Worm (Caenorhabditis elegans) whole organism, L3 larva: ENCODE measurements around the gene C07A4.2.

Source experiments
- ceh-16 ChIP-seq: sonication (generic microtip); optimal IDR thresholded peaks from 2 replicates; lab custom pipeline; 2017; ENCODE audit warnings: missing biosample characterization, missing genetic modification characterization
- ceh-28 ChIP-seq: fragments of 150-350 bp; optimal IDR thresholded peaks from 2 replicates; lab custom pipeline; 2014; ENCODE audit warnings: missing biosample characterization, missing genetic modification reagents, missing genetic modification characterization
- fos-1 ChIP-seq: fragments of 150-350 bp; optimal IDR thresholded peaks from 2 replicates; lab custom pipeline; 2014; ENCODE audit warnings: missing biosample characterization, missing genetic modification characterization
- mdl-1 ChIP-seq: fragments of 150-350 bp; optimal IDR thresholded peaks from 2 replicates; lab custom pipeline; 2014; ENCODE audit warnings: missing biosample characterization, missing genetic modification characterization
- nhr-11 ChIP-seq: fragments of 150-350 bp; optimal IDR thresholded peaks from 2 replicates; lab custom pipeline; 2014; ENCODE audit warnings: missing biosample characterization, missing genetic modification characterization
- nhr-237 ChIP-seq: fragments of 150-350 bp; optimal IDR thresholded peaks from 2 replicates; lab custom pipeline; 2014; ENCODE audit warnings: missing biosample characterization, missing genetic modification characterization
- nhr-28 ChIP-seq: fragments of 150-350 bp; optimal IDR thresholded peaks from 2 replicates; lab custom pipeline; 2014; ENCODE audit warnings: missing biosample characterization, missing genetic modification characterization
- unc-39 ChIP-seq: sonication (generic microtip); optimal IDR thresholded peaks from 4 replicates; lab custom pipeline; 2017; ENCODE audit warnings: missing biosample characterization, missing genetic modification characterization
- unc-62 ChIP-seq: fragments of 150-350 bp; sonication (generic microtip); optimal IDR thresholded peaks from 4 replicates; lab custom pipeline; 2014; ENCODE audit warnings: missing biosample characterization, missing genetic modification reagents, missing genetic modification characterization

ce11 chrX:10199202-10199601 is 27.2 kb downstream of the C07A4.2 start:
- TF ChIP-seq fos-1 (tag; lab: Kevin White, UChicago) (no peak), unc-39 (tag; lab: Kevin White, UChicago) (no peak), nhr-28 (no peak), mdl-1 (tag; lab: Kevin White, UChicago) (no peak), ceh-16 (tag; lab: Kevin White, UChicago) (no peak), ceh-28 (tag; lab: Kevin White, UChicago) (no peak), unc-62 (no peak), nhr-11 (tag; lab: Kevin White, UChicago) (no peak), nhr-237 (tag; lab: Kevin White, UChicago) (no peak)
